Fruit fly (Drosophila melanogaster) whole organism, embryonic: ENCODE measurements around the gene usp.
A peak's percentile ranks its signal among the peaks of the same experiment; 100 is the strongest.

ENCODE experiments used
- ATbp ChIP-seq: fragments of 200-800 bp; sonication (Bioruptor generic); optimal IDR thresholded peaks from 2 replicates; lab custom pipeline; 2017; ENCODE audit warnings: missing biosample characterization, mild to moderate bottlenecking, missing genetic modification characterization, missing genetic modification reagents
- Adf1 ChIP-seq: fragments of 200-800 bp; sonication (Bioruptor generic); IDR thresholded peaks from 2 replicates; pipeline ENCODE4 v1.3.6; 2022; ENCODE audit warnings: missing biosample characterization, missing genetic modification characterization
- Asciz ChIP-seq: fragments of 200-800 bp; sonication (Bioruptor generic); optimal IDR thresholded peaks from 2 replicates; lab custom pipeline; 2017; ENCODE audit warnings: missing biosample characterization, mild to moderate bottlenecking, missing genetic modification characterization, missing genetic modification reagents
- BEAF-32 ChIP-seq: fragments of 200-800 bp; sonication (Bioruptor generic); optimal IDR thresholded peaks from 3 replicates; lab custom pipeline; 2017; ENCODE audit warnings: missing biosample characterization, missing genetic modification characterization, mild to moderate bottlenecking, moderate library complexity, missing genetic modification reagents
- CG10209 ChIP-seq: fragments of 200-800 bp; sonication (Bioruptor generic); optimal IDR thresholded peaks from 3 replicates; lab custom pipeline; 2017; ENCODE audit warnings: missing biosample characterization, mild to moderate bottlenecking, missing genetic modification characterization, missing genetic modification reagents
- CG10321 ChIP-seq: fragments of 200-800 bp; sonication (Bioruptor generic); IDR thresholded peaks from 2 replicates; pipeline ENCODE4 v1.3.6; 2022; ENCODE audit warnings: missing biosample characterization, missing genetic modification characterization
- CG11085 ChIP-seq: fragments of 200-800 bp; sonication (Bioruptor generic); IDR thresholded peaks from 2 replicates; pipeline ENCODE4 v1.3.6; 2022; ENCODE audit warnings: missing biosample characterization, missing genetic modification characterization
- CG11504 ChIP-seq: fragments of 200-800 bp; sonication (Bioruptor generic); optimal IDR thresholded peaks from 3 replicates; lab custom pipeline; 2019; ENCODE audit warnings: missing biosample characterization, mild to moderate bottlenecking, missing genetic modification characterization, moderate library complexity
- CG15269 ChIP-seq: fragments of 200-800 bp; sonication (Bioruptor generic); optimal IDR thresholded peaks from 2 replicates; lab custom pipeline; 2018; ENCODE audit warnings: missing biosample characterization, mild to moderate bottlenecking, missing genetic modification characterization, moderate library complexity
- CG1647 ChIP-seq: fragments of 200-800 bp; sonication (Bioruptor generic); optimal IDR thresholded peaks from 3 replicates; lab custom pipeline; 2016; ENCODE audit warnings: missing biosample characterization, missing genetic modification characterization
- CG16813 ChIP-seq: fragments of 200-800 bp; sonication (Bioruptor generic); IDR thresholded peaks from 3 replicates; pipeline ENCODE4 v1.3.6; 2022; ENCODE audit warnings: missing biosample characterization, missing genetic modification characterization; ENCODE audit not compliant: partially characterized antibody
- CG16815 ChIP-seq: fragments of 200-800 bp; sonication (Bioruptor generic); optimal IDR thresholded peaks from 3 replicates; lab custom pipeline; 2017; ENCODE audit warnings: missing biosample characterization, mild to moderate bottlenecking, missing genetic modification characterization
- CG16863 ChIP-seq: fragments of 200-800 bp; sonication (Bioruptor generic); optimal IDR thresholded peaks from 3 replicates; lab custom pipeline; 2016; ENCODE audit warnings: missing biosample characterization, missing genetic modification characterization
- CG17328 ChIP-seq: fragments of 200-800 bp; sonication (Bioruptor generic); IDR thresholded peaks from 2 replicates; pipeline ENCODE4 v1.3.6; 2022; ENCODE audit warnings: missing biosample characterization, missing genetic modification characterization
- CG2120 ChIP-seq: fragments of 200-800 bp; sonication (Bioruptor generic); optimal IDR thresholded peaks from 3 replicates; lab custom pipeline; 2016; ENCODE audit warnings: missing biosample characterization, missing genetic modification characterization
- CG2678 ChIP-seq: fragments of 200-800 bp; sonication (Bioruptor generic); optimal IDR thresholded peaks from 3 replicates; lab custom pipeline; 2019; ENCODE audit warnings: missing biosample characterization, mild to moderate bottlenecking, missing genetic modification characterization, moderate library complexity
- CG31365 ChIP-seq: fragments of 200-800 bp; sonication (Bioruptor generic); optimal IDR thresholded peaks from 2 replicates; lab custom pipeline; 2018; ENCODE audit warnings: missing biosample characterization, mild to moderate bottlenecking, missing genetic modification characterization
- CG31441 ChIP-seq: fragments of 200-800 bp; sonication (Bioruptor generic); IDR thresholded peaks from 2 replicates; pipeline ENCODE4 v1.3.6; 2022; ENCODE audit warnings: missing biosample characterization, missing genetic modification characterization
- CG33213 ChIP-seq: fragments of 200-800 bp; sonication (Bioruptor generic); optimal IDR thresholded peaks from 3 replicates; lab custom pipeline; 2016; ENCODE audit warnings: missing biosample characterization, missing genetic modification characterization
- CG34422 ChIP-seq: fragments of 200-800 bp; sonication (Bioruptor generic); IDR thresholded peaks from 3 replicates; pipeline ENCODE4 v1.3.6; 2022; ENCODE audit warnings: missing biosample characterization, missing genetic modification characterization
- CG3838 ChIP-seq: fragments of 200-800 bp; sonication (Bioruptor generic); optimal IDR thresholded peaks from 3 replicates; lab custom pipeline; 2016; ENCODE audit warnings: missing biosample characterization, missing genetic modification characterization
- CG4282 ChIP-seq: fragments of 200-800 bp; sonication (Bioruptor generic); optimal IDR thresholded peaks from 2 replicates; lab custom pipeline; 2016; ENCODE audit warnings: missing biosample characterization, missing genetic modification characterization
- CG5180 ChIP-seq: fragments of 200-800 bp; sonication (Bioruptor generic); optimal IDR thresholded peaks from 3 replicates; lab custom pipeline; 2017; ENCODE audit warnings: missing biosample characterization, missing genetic modification characterization, mild to moderate bottlenecking, moderate library complexity, missing genetic modification reagents
- CG6175 ChIP-seq: fragments of 200-800 bp; sonication (Bioruptor generic); IDR thresholded peaks from 3 replicates; pipeline ENCODE4 v1.3.6; 2022; ENCODE audit warnings: missing biosample characterization, missing genetic modification characterization
- CG6813 ChIP-seq: fragments of 200-800 bp; sonication (Bioruptor generic); optimal IDR thresholded peaks from 2 replicates; lab custom pipeline; 2017; ENCODE audit warnings: missing biosample characterization, missing genetic modification characterization, mild to moderate bottlenecking, moderate library complexity, missing genetic modification reagents
- Chrac-16 ChIP-seq: fragments of 200-800 bp; sonication (Bioruptor generic); optimal IDR thresholded peaks from 3 replicates; lab custom pipeline; 2016; ENCODE audit warnings: missing biosample characterization, missing genetic modification characterization
- Dll ChIP-seq: fragments of 200-800 bp; sonication (Bioruptor generic); IDR thresholded peaks from 4 replicates; pipeline ENCODE4 v1.3.6; 2022; ENCODE audit warnings: missing biosample characterization, missing genetic modification characterization; ENCODE audit not compliant: partially characterized antibody
- Doc2 ChIP-seq: fragments of 200-800 bp; sonication (Bioruptor generic); IDR thresholded peaks from 2 replicates; pipeline ENCODE4 v1.3.6; 2022; ENCODE audit warnings: missing biosample characterization, missing genetic modification characterization
- Fer2 ChIP-seq: fragments of 200-800 bp; sonication (Bioruptor generic); optimal IDR thresholded peaks from 2 replicates; lab custom pipeline; 2018; ENCODE audit warnings: missing biosample characterization, mild to moderate bottlenecking, missing genetic modification characterization, moderate library complexity
- HHEX ChIP-seq: fragments of 200-800 bp; sonication (Bioruptor generic); optimal IDR thresholded peaks from 3 replicates; lab custom pipeline; 2017; ENCODE audit warnings: missing biosample characterization, mild to moderate bottlenecking, missing genetic modification characterization, missing genetic modification reagents
- Hr78 ChIP-seq, 2 experiments: fragments of 200-800 bp in 1 of 2; fragments of >200 bp in 1 of 2; sonication (Bioruptor generic) in 1 of 2; optimal IDR thresholded peaks; 2 replicates each; lab custom pipeline; 2017 to 2019; ENCODE audit warnings: missing biosample characterization in 2 of 2, missing genetic modification characterization in 2 of 2, mild to moderate bottlenecking in 1 of 2, moderate library complexity in 1 of 2
- NC2α ChIP-seq: fragments of 200-800 bp; sonication (Bioruptor generic); optimal IDR thresholded peaks from 2 replicates; lab custom pipeline; 2016; ENCODE audit warnings: missing biosample characterization, missing genetic modification characterization
- NfI ChIP-seq: fragments of 200-800 bp; sonication (Bioruptor generic); optimal IDR thresholded peaks from 3 replicates; lab custom pipeline; 2018; ENCODE audit warnings: missing biosample characterization, mild to moderate bottlenecking, missing genetic modification characterization, moderate library complexity
- Opbp ChIP-seq: fragments of 200-800 bp; sonication (Bioruptor generic); IDR thresholded peaks from 3 replicates; pipeline ENCODE4 v1.3.6; 2022; ENCODE audit warnings: missing biosample characterization, missing genetic modification characterization; ENCODE audit not compliant: partially characterized antibody
- ab ChIP-seq: fragments of 200-800 bp; sonication (Bioruptor generic); optimal IDR thresholded peaks from 2 replicates; lab custom pipeline; 2016; ENCODE audit warnings: missing biosample characterization, missing genetic modification characterization
- abd-A ChIP-seq: fragments of 200-800 bp; sonication (Bioruptor generic); optimal IDR thresholded peaks from 3 replicates; lab custom pipeline; 2019; ENCODE audit warnings: missing biosample characterization, mild to moderate bottlenecking, missing genetic modification characterization, moderate library complexity
- chm ChIP-seq: fragments of 200-800 bp; sonication (Bioruptor generic); IDR thresholded peaks from 2 replicates; pipeline ENCODE4 v1.3.6; 2022; ENCODE audit warnings: missing biosample characterization, missing genetic modification characterization
- chn ChIP-seq: fragments of 200-800 bp; sonication (Bioruptor generic); optimal IDR thresholded peaks from 2 replicates; lab custom pipeline; 2016; ENCODE audit warnings: missing biosample characterization, missing genetic modification characterization
- crol ChIP-seq: fragments of 200-800 bp; sonication (Bioruptor generic); IDR thresholded peaks from 2 replicates; pipeline ENCODE4 v1.3.6; 2022; ENCODE audit warnings: missing biosample characterization, missing genetic modification characterization
- danr ChIP-seq: fragments of 200-800 bp; sonication (Bioruptor generic); IDR thresholded peaks from 2 replicates; pipeline ENCODE4 v1.3.6; 2022; ENCODE audit warnings: missing biosample characterization, missing genetic modification characterization
- ftz-f1 ChIP-seq: fragments of 200-800 bp; sonication (Bioruptor generic); optimal IDR thresholded peaks from 2 replicates; lab custom pipeline; 2016; ENCODE audit warnings: missing biosample characterization, missing genetic modification characterization
- grn ChIP-seq: fragments of 200-800 bp; sonication (Bioruptor generic); optimal IDR thresholded peaks from 3 replicates; lab custom pipeline; 2017; ENCODE audit warnings: missing biosample characterization, missing genetic modification characterization
- gsb-n ChIP-seq: fragments of 200-800 bp; sonication (Bioruptor generic); optimal IDR thresholded peaks from 3 replicates; lab custom pipeline; 2018; ENCODE audit warnings: missing biosample characterization, mild to moderate bottlenecking, missing genetic modification characterization
- hb ChIP-seq: fragments of 200-800 bp; sonication (Bioruptor generic); IDR thresholded peaks from 3 replicates; pipeline ENCODE4 v1.3.6; 2022; ENCODE audit warnings: missing biosample characterization, missing genetic modification characterization; ENCODE audit not compliant: partially characterized antibody
- mirr ChIP-seq: fragments of 200-800 bp; sonication (Bioruptor generic); optimal IDR thresholded peaks from 3 replicates; lab custom pipeline; 2018; ENCODE audit warnings: missing biosample characterization, mild to moderate bottlenecking, missing genetic modification characterization
- odd ChIP-seq: fragments of 200-800 bp; sonication (Bioruptor generic); optimal IDR thresholded peaks from 2 replicates; lab custom pipeline; 2017; ENCODE audit warnings: missing biosample characterization, mild to moderate bottlenecking, missing genetic modification characterization
- pita ChIP-seq: fragments of 200-800 bp; sonication (Bioruptor generic); optimal IDR thresholded peaks from 2 replicates; lab custom pipeline; 2017; ENCODE audit warnings: missing biosample characterization, mild to moderate bottlenecking, missing genetic modification characterization
- sima ChIP-seq: fragments of 200-800 bp; sonication (Bioruptor generic); optimal IDR thresholded peaks from 2 replicates; lab custom pipeline; 2016; ENCODE audit warnings: missing biosample characterization, missing genetic modification characterization
- slou ChIP-seq: fragments of 200-800 bp; sonication (Bioruptor generic); optimal IDR thresholded peaks from 3 replicates; lab custom pipeline; 2016; ENCODE audit warnings: missing biosample characterization, missing genetic modification characterization
- slp2 ChIP-seq: fragments of 200-800 bp; sonication (Bioruptor generic); optimal IDR thresholded peaks from 2 replicates; lab custom pipeline; 2016; ENCODE audit warnings: missing biosample characterization, missing genetic modification characterization
- zfh2 ChIP-seq: fragments of 200-800 bp; sonication (Bioruptor generic); optimal IDR thresholded peaks from 2 replicates; lab custom pipeline; 2016; ENCODE audit warnings: missing biosample characterization, missing genetic modification characterization

usp gene

DNA sequence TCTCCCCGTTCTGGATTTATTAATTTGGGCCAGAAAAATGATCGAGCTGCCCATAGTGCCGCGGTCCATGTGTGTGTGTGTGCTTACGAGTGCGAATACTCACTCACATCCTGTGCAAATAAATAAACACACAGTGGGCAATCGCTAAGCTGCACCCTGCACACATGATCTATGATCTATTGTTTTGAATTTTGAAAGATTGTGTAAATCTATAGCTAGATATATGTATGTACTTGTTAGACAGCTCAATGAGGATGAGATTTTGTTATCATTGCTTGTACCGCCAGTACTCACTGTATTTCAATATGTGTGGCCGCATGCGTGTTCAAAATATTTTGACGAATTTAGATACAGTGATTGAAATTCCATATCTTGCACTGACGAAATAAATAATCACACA lies 41.0 kb upstream of the usp start (continued):
- TF ChIP-seq CG2678 (peak; percentile 69), gsb-n (tag; lab: Kevin White, UChicago) (no peak), CG33213 (GFP tag; lab: Kevin White, UChicago) (peak; percentile 7), CG2120 (GFP tag; lab: Kevin White, UChicago) (peak; percentile 86), danr (GFP tag; lab: Robert Waterston, UW) (no peak), CG15269 (tag; lab: Kevin White, UChicago) (peak; percentile 71), BEAF-32 (no peak), hb (GFP tag; lab: Robert Waterston, UW) (no peak), pita (no peak), grn (GFP tag; lab: Kevin White, UChicago) (no peak), Adf1 (GFP tag; lab: Robert Waterston, UW) (no peak), CG16863 (GFP tag; lab: Kevin White, UChicago) (no peak), ftz-f1 (GFP tag; lab: Kevin White, UChicago) (no peak), zfh2 (GFP tag; lab: Kevin White, UChicago) (peak; percentile 81), slou (GFP tag; lab: Kevin White, UChicago) (no peak), CG16815 (peak; percentile 62), CG6175 (GFP tag; lab: Robert Waterston, UW) (no peak), slp2 (GFP tag; lab: Kevin White, UChicago) (no peak), NC2α (no peak), HHEX (GFP tag; lab: Kevin White, UChicago) (peak; percentile 58), NfI (peak; percentile 73), CG11085 (GFP tag; lab: Robert Waterston, UW) (peak; percentile 79), CG31365 (no peak), CG10321 (peak; percentile 42; the same call in 1 of the 2 replicates), chm (GFP tag; lab: Robert Waterston, UW) (peak; percentile 10; the same call in 1 of the 2 replicates), crol (GFP tag; lab: Robert Waterston, UW) (no peak), sima (GFP tag; lab: Kevin White, UChicago) (no peak), ATbp (GFP tag; lab: Kevin White, UChicago) (no peak), CG11504 (peak; percentile 41), Fer2 (peak; percentile 21), CG16813 (GFP tag; lab: Robert Waterston, UW) (no peak), CG6813 (GFP tag; lab: Kevin White, UChicago) (no peak), odd (GFP tag; lab: Kevin White, UChicago) (no peak), CG17328 (0 out of 2 replicates have a peak, but pooled peaks have one; percentile 17), CG31441 (GFP tag; lab: Robert Waterston, UW) (no peak), Dll (GFP tag; lab: Robert Waterston, UW) (no peak), CG4282 (GFP tag; lab: Kevin White, UChicago) (no peak), CG3838 (GFP tag; lab: Kevin White, UChicago) (no peak), Chrac-16 (GFP tag; lab: Kevin White, UChicago) (peak; percentile 48), CG1647 (GFP tag; lab: Kevin White, UChicago) (peak; percentile 25), CG10209 (GFP tag; lab: Kevin White, UChicago) (peak; percentile 40), Doc2 (GFP tag; lab: Robert Waterston, UW) (no peak), ab (GFP tag; lab: Kevin White, UChicago) (peak; percentile 59), CG5180 (GFP tag; lab: Kevin White, UChicago) (no peak), mirr (GFP tag; lab: Kevin White, UChicago) (peak; percentile 68), chn (GFP tag; lab: Kevin White, UChicago) (peak; percentile 39), abd-A (tag; lab: Kevin White, UChicago) (no peak), Hr78 (GFP tag; optimal IDR thresholded peaks at IDR 0.05; lab: Kevin White, UChicago) (no peak), Asciz (GFP tag; lab: Kevin White, UChicago) (peak; percentile 2), CG34422 (GFP tag; lab: Robert Waterston, UW) (peak; percentile 25; the same call in 1 of the 3 replicates), Opbp (GFP tag; lab: Robert Waterston, UW) (no peak)
